Fruit fly (Drosophila melanogaster): ENCODE results near the gene pch2.

The pch2 gene

DNA sequence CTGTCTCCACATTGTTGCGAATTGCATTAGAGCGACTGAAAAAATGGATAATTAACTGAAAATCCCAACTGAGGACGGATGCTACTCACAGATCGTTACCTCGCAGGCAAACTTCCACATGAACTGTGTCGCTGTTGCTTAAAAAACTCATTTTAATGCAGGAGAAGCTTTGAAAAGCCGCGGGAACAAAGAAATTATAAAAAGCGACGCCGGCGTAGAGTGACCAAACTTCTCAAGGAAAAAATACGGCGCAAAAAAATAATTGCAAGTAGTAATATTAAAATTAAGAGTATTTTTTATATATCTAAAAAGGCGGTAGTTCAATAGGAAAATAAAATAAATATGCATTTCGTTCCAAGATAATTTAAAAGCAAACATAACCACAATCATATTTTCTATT lies at the start of gene pch2:
Gene pch2, minus strand, starts transcription at position 243 of the 400 bp plus-strand sequence.
- no peak for TF ChIP-seq noc (tag; optimal IDR thresholded peaks at IDR 0.05)

dm6 chr3R:8596161-8596560 lies 34.6 kb upstream of the pch2 start:
- no peak for TF ChIP-seq noc (tag; optimal IDR thresholded peaks at IDR 0.05)

DNA sequence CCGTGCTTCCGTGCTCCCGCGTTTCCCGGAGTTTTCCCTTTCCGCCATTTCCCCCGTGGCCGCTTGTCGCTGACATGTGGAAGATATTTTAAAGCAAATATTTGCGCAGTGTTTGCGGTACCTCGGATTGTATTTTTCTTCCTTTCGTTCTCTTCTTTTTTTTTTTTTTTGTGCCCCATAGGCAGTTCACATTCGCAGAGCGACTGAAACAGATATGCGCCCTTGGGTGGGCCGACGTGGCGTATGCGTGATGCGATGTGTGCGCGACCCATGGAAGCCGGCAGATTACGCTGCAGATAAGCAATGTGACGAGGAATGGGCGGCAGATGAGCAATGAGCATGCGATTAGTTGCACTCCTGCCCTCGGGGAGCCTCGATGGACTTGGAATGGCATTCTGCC lies 26.3 kb upstream of the pch2 start:
- no peak for TF ChIP-seq noc (tag; optimal IDR thresholded peaks at IDR 0.05)

DNA sequence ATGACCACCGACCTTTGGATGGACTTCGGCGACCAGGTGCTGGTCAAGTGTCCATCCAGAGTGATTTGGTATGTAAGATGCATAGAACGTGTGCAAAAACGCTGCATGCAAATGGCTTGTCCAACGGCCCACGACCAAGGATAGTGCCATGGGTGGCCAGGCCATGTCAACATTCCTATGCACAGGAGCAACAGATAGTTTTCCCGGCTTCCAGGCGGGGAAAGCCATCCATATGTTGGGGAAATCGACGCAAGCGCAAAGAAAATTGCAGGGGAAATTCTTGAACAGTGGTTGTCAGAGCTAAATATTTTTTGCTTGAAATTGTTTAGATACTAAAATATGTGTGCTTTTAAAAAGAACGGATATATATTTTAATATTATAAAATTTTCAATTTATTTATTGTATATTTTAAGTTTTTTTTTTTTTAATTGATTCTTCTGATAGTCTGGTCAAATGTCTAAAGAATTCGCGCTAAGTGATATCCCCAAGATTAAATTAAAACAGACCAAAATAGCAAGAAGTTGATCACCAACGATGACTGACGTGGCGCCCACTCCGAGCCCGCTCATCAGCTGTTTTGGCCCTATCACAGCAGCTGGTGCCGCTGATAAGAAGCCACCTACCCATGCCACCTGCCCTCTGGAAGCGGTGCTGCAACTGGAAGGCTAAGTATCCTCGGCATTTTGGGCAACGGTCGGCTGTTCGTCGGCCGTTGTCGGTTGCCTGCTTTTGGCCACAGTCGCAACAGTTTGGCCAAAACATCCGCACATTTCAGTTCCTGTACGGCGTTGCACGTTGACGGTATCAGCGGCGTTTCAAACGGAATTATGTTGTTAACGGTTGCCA lies 16.1 kb upstream of the pch2 start, which contains the start of gene 5-HT2B:
Gene 5-HT2B, plus strand, starts transcription at position 797 of the 847 bp plus-strand sequence.
- TF ChIP-seq noc (tag; optimal IDR thresholded peaks at IDR 0.05) = no peak

DNA sequence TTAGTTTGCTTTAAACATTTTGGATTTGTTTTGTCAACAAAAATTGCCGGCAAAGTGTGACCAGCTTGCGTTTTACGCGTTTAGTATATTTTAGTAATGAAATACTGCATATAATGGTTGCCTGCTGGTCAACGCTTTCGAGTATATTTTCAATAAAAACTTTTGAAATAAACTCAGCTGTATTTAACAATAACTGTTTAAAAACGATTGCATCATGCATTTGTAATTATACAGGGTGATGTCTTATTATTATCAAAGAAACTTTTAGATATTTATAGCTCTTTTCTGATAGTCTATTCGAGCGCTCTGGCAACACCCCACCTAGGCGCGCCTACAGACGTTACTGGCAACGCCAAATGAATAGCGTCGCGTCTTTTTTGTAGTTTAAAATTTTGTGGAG lies 2.2 kb upstream of the pch2 start, which contains the start of gene Cenp-C:
Gene Cenp-C, plus strand, starts transcription at position 332 of the 400 bp plus-strand sequence.
- no peak for TF ChIP-seq noc (tag; optimal IDR thresholded peaks at IDR 0.05)

dm6 chr3R:8562484-8562886 lies 921 bp upstream of the pch2 start, which contains the start of the genes mRpS18A and CG31460:
Gene mRpS18A (minus strand): TSS chr3R:8562593.
Gene CG31460 (plus strand): TSS chr3R:8562673.
- no peak for TF ChIP-seq noc (tag; optimal IDR thresholded peaks at IDR 0.05)

DNA sequence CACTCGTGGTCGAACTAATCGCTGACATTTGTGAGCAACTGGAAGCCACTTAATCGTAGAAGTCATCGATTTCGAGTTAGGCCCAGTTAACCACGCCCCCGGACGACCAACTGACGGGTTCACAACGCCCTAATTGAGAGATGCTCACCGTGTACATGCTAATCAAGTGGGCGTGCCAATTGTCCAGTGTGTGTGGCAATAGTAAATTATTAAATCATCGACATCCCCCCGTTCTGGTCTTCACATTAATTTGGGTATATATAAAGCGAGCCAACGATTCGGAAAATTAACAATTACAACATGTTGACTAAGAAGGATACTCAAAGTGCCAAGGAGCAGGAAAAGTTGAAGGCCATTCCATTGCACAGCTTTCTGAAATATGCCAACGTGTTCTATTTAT lies 9.3 kb downstream of the pch2 start, which contains the start of gene Or85d:
Gene Or85d, plus strand, starts transcription at position 301 of the 400 bp plus-strand sequence.
- no peak for TF ChIP-seq noc (tag; optimal IDR thresholded peaks at IDR 0.05)

DNA sequence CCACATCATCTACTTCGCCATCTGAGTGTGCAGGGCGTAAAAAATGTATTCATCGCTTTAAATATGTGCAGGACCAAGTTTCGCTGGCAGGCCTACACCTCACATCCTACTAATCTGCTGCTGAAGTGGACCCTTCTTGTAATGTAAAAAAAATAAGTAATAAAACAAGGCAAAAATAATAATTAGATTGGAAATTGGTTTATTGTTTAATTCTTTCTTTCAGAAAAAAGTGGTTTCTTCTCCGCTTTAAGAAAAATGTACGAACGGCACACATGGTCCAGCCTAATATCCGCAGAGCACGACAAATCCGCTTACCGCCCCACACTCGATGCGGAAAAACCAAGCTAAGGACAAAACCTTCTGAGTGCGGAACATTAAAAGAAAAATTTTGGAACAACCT lies 15.6 kb downstream of the pch2 start:
- no peak for TF ChIP-seq noc (tag; optimal IDR thresholded peaks at IDR 0.05)

DNA sequence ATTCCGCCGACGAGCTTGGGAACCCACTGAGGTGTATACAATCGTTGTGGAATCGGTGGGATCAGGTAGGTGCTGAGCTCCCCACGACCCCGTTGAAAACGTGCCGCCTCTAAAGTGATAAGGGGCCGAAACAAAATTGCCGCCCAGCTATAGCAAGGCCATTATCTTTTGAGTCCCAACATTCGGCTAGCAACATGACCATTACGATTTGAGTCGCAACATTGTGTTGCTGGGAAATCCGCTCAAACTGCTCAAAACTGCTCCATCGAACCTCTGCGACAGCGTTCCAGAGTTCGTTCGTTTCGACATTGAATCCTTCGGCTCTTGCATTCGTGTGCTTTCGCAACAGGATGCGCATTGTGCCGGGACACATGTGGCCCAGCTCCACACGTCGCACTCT lies 32.7 kb downstream of the pch2 start, which contains the start of gene CG11741:
Gene CG11741, minus strand, starts transcription at position 16 of the 400 bp plus-strand sequence.
- no peak for TF ChIP-seq noc (tag; optimal IDR thresholded peaks at IDR 0.05)

dm6 chr3R:8524277-8524676 lies 37.3 kb downstream of the pch2 start:
- TF ChIP-seq noc (tag; optimal IDR thresholded peaks at IDR 0.05) = no peak

DNA sequence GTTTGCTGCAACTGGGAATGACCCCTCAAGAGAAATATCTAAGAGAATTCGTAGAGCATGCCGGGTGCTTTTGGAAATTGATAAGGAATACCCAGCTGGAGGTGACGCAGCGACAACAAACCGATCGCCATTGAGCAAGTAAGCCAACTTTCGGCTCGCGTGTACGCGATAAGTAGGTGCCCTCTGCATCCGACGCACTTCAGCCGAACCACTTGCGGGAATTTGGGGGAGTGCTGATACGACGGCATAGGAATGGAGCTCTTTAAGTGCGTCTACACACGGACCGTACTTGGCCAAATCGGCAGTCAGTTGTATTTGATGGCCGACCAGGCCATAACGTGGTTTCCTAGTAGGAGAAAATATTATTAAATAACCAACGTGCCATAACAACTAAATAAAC lies 37.9 kb downstream of the pch2 start, which contains the start of gene CG31259:
Gene CG31259, plus strand, starts transcription at position 277 of the 400 bp plus-strand sequence.
- TF ChIP-seq noc (tag; optimal IDR thresholded peaks at IDR 0.05) = no peak

DNA sequence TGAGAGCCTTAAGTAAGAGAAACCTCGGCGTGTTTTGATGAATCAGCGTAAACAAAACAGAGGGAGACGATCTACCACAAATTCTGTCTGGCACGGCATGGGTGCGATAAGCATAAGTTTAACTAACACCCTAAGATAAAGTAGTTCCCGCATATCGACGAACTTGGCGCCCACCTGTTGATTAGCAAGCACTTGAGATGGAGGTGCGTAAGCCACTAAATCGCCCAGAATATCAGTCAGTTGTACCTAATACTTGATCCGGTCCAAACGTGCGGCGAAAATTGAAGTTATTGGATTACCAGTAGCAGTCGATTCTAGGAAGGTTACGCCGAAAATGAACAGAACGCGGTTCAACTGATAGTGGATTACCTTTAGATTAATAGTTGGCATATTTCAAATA lies 40.1 kb downstream of the pch2 start, which contains the start of gene CG31454:
Gene CG31454, plus strand, starts transcription at position 160 of the 400 bp plus-strand sequence.
- TF ChIP-seq noc (tag; optimal IDR thresholded peaks at IDR 0.05) = no peak

DNA sequence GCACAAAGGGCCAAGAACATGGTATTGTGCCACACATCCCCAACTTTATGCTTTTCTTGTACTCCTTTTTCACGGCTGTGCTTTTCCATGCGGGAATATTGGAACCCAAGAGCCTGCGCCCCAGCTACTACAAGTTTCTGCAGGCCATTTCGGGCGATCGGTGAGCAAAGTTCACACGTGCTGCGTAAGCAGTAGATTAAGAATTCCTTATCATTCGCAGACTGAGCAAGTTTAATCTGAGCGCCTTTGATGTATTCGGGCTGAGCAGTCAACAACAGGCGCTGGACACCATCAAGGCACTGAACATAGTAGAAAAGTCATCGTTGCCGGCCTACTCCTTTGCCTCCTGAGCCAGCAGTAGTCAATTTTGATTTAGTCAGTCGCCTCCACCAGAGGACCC lies 40.8 kb downstream of the pch2 start:
- no peak for TF ChIP-seq noc (tag; optimal IDR thresholded peaks at IDR 0.05)

dm6 chr3R:8519157-8519556 lies 42.4 kb downstream of the pch2 start:
- TF ChIP-seq noc (tag; optimal IDR thresholded peaks at IDR 0.05) = no peak

DNA sequence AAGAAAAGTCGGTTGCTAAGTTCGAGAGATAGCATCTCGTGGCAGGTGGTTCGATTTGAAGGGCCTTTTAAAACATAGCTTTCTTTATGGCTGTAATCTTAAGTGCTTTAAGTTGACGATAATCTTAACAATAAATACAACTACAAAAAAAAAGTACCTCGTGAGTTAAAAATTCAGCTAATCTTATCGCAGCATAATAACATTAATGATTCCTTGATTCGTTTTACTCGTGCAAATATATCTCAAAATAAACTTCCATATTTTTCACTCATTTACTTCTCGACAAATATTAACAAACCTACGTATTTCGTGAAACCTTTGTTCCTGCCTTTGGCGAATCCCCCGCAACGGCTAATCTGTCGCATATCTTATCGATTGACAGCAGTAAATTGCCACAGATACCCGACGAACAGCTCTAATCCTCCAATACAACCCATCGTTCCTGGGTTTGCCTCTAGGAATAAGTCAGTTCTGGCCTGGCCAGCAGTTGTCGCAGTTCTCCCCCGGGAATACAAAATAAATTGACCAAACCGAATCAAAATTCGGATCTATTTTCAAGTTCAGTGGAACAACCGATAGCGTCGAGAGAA lies 42.9 kb downstream of the pch2 start:
- TF ChIP-seq noc (tag; optimal IDR thresholded peaks at IDR 0.05) = no peak

DNA sequence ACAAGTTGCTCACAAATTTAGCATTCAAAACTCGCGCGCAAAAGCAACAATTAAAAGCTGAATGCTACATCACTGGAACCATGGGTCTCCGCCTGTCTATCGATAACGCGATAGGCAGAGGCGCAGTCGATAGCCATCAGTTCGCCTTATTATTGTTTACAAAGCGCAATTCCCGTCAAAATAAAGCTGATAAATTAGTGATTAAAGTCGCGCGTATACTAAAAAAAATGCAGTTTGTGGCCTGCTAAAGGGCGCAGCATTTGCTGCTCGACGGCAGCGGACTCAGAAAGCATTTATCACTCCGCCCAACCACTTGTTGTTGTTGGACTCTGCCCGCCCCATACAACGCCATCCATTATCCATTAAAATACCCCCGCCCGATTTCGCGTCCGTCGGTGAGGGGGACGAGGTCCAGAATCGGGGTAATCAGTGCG lies 43.8 kb downstream of the pch2 start, which contains the start of gene CG11737:
Gene CG11737, plus strand, starts transcription at position 117 of the 434 bp plus-strand sequence.
- no peak for TF ChIP-seq noc (tag; optimal IDR thresholded peaks at IDR 0.05)
